Worm (Caenorhabditis elegans) whole organism, L4 larva: ENCODE measurements around the gene D1054.8.

Experiments
- D1046.2 ChIP-seq: fragments of 200-800 bp; sonication (Bioruptor generic); IDR thresholded peaks from 2 replicates; pipeline ENCODE4 v1.3.6; 2022; ENCODE audit warnings: missing genetic modification characterization, missing compliant biosample characterization
- F37D6.2 ChIP-seq: sonication (generic microtip); optimal IDR thresholded peaks from 2 replicates; lab custom pipeline; 2016; ENCODE audit warnings: mild to moderate bottlenecking, missing genetic modification characterization, missing compliant biosample characterization
- F49E8.2 ChIP-seq: sonication (generic microtip); optimal IDR thresholded peaks from 2 replicates; lab custom pipeline; 2016; ENCODE audit warnings: missing compliant biosample characterization, mild to moderate bottlenecking, missing genetic modification characterization, borderline replicate concordance
- R02D3.7 ChIP-seq: fragments of 150-350 bp; sonication (generic microtip); optimal IDR thresholded peaks from 3 replicates; lab custom pipeline; 2014; ENCODE audit warnings: missing biosample characterization, missing genetic modification characterization
- T20F7.1 ChIP-seq: fragments of 200-800 bp; sonication (Bioruptor generic); optimal IDR thresholded peaks from 2 replicates; lab custom pipeline; 2018; ENCODE audit warnings: mild to moderate bottlenecking, missing genetic modification characterization, missing compliant biosample characterization
- T26A8.4 ChIP-seq: fragments of 200-800 bp; sonication (Bioruptor generic); IDR thresholded peaks from 2 replicates; pipeline ENCODE4 v1.3.6; 2022; ENCODE audit warnings: missing genetic modification characterization, missing compliant biosample characterization
- ZK337.2 ChIP-seq: fragments of 200-800 bp; sonication (Bioruptor generic); IDR thresholded peaks from 2 replicates; pipeline ENCODE4 v1.3.6; 2022; ENCODE audit warnings: missing genetic modification reagents, missing genetic modification characterization, missing compliant biosample characterization
- ZK546.5 ChIP-seq, 2 experiments: sonication (generic microtip); optimal IDR thresholded peaks; 2 replicates each; lab custom pipeline; 2017; ENCODE audit warnings: missing biosample characterization in 2 of 2, missing genetic modification characterization in 2 of 2
- aly-2 ChIP-seq: sonication (generic microtip); optimal IDR thresholded peaks from 2 replicates; lab custom pipeline; 2018; ENCODE audit warnings: missing biosample characterization, missing genetic modification characterization
- ceh-20 ChIP-seq: fragments of 200-800 bp; sonication (Bioruptor generic); IDR thresholded peaks from 2 replicates; pipeline ENCODE4 v1.3.6; 2022; ENCODE audit warnings: missing genetic modification reagents, missing genetic modification characterization, missing compliant biosample characterization
- ceh-32 ChIP-seq: sonication (generic microtip); optimal IDR thresholded peaks from 2 replicates; lab custom pipeline; 2016; ENCODE audit warnings: mild to moderate bottlenecking, missing genetic modification characterization, missing compliant biosample characterization; ENCODE audit not compliant: poor library complexity
- ceh-62 ChIP-seq: sonication (generic microtip); optimal IDR thresholded peaks from 2 replicates; lab custom pipeline; 2017; ENCODE audit warnings: missing biosample characterization, missing genetic modification characterization
- ceh-82 ChIP-seq: sonication (generic microtip); optimal IDR thresholded peaks from 2 replicates; lab custom pipeline; 2017; ENCODE audit warnings: missing biosample characterization, missing genetic modification characterization
- daf-12 ChIP-seq: fragments of 150-350 bp; optimal IDR thresholded peaks from 2 replicates; lab custom pipeline; 2014; ENCODE audit warnings: missing biosample characterization, missing genetic modification reagents, missing genetic modification characterization
- daf-16 ChIP-seq, 3 experiments: sonication (generic microtip); optimal IDR thresholded peaks; 2 replicates each; lab custom pipeline; 2016 to 2017; ENCODE audit warnings: missing genetic modification characterization in 3 of 3, missing genetic modification reagents in 3 of 3, mild to moderate bottlenecking in 2 of 3, missing compliant biosample characterization in 2 of 3, missing biosample characterization in 1 of 3, moderate library complexity in 1 of 3
- dmd-6 ChIP-seq: fragments of 200-800 bp; sonication (Bioruptor generic); IDR thresholded peaks from 2 replicates; pipeline ENCODE4 v1.3.6; 2022; ENCODE audit warnings: missing genetic modification reagents, missing genetic modification characterization, missing compliant biosample characterization
- dpl-1 ChIP-seq: fragments of 150-350 bp; optimal IDR thresholded peaks from 2 replicates; lab custom pipeline; 2014; ENCODE audit warnings: missing biosample characterization, missing genetic modification reagents, missing genetic modification characterization
- duxl-1 ChIP-seq: sonication (generic microtip); optimal IDR thresholded peaks from 2 replicates; lab custom pipeline; 2016; ENCODE audit warnings: mild to moderate bottlenecking, missing genetic modification characterization, moderate library complexity, missing compliant biosample characterization; ENCODE audit not compliant: poor library complexity
- egl-43 ChIP-seq: fragments of 200-800 bp; sonication (Bioruptor generic); IDR thresholded peaks from 2 replicates; pipeline ENCODE4 v1.3.6; 2022; ENCODE audit warnings: missing genetic modification reagents, missing genetic modification characterization, missing compliant biosample characterization
- hlh-30 ChIP-seq: sonication (generic microtip); optimal IDR thresholded peaks from 2 replicates; lab custom pipeline; 2017; ENCODE audit warnings: antibody characterized with exemption, mild to moderate bottlenecking, missing genetic modification characterization, missing compliant biosample characterization; ENCODE audit not compliant: insufficient read depth
- hmg-1.1 ChIP-seq: fragments of 200-800 bp; sonication (Bioruptor generic); IDR thresholded peaks from 2 replicates; pipeline ENCODE4 v1.3.6; 2022; ENCODE audit warnings: missing genetic modification reagents, missing genetic modification characterization, missing compliant biosample characterization
- jun-1 ChIP-seq: fragments of 150-350 bp; optimal IDR thresholded peaks from 2 replicates; lab custom pipeline; 2014; ENCODE audit warnings: missing biosample characterization, missing genetic modification reagents, missing genetic modification characterization
- lim-7 ChIP-seq: fragments of 200-800 bp; sonication (Bioruptor generic); IDR thresholded peaks from 2 replicates; pipeline ENCODE4 v1.3.6; 2022; ENCODE audit warnings: missing genetic modification characterization, missing compliant biosample characterization
- lin-13 ChIP-seq: fragments of 150-350 bp; optimal IDR thresholded peaks from 2 replicates; lab custom pipeline; 2014; ENCODE audit warnings: missing biosample characterization, missing genetic modification reagents, missing genetic modification characterization
- lin-15B ChIP-seq: fragments of 150-350 bp; sonication (generic microtip); optimal IDR thresholded peaks from 3 replicates; lab custom pipeline; 2014; ENCODE audit warnings: missing biosample characterization, missing genetic modification characterization
- lin-39 ChIP-seq: fragments of 150-350 bp; optimal IDR thresholded peaks from 2 replicates; lab custom pipeline; 2014; ENCODE audit warnings: missing biosample characterization, missing genetic modification reagents, missing genetic modification characterization
- lir-3 ChIP-seq: sonication (generic microtip); optimal IDR thresholded peaks from 2 replicates; lab custom pipeline; 2016; ENCODE audit warnings: mild to moderate bottlenecking, missing genetic modification characterization, missing compliant biosample characterization
- madf-5 ChIP-seq, 2 experiments: fragments of 200-800 bp; sonication (Bioruptor generic); IDR thresholded peaks; 2 replicates each; pipeline ENCODE4 v1.3.6; 2022; ENCODE audit warnings: missing compliant biosample characterization in 2 of 2, missing genetic modification characterization in 2 of 2
- madf-9 ChIP-seq: fragments of 200-800 bp; sonication (Bioruptor generic); conservative IDR thresholded peaks from 2 replicates; pipeline ENCODE4 v1.3.6; 2022; ENCODE audit warnings: missing genetic modification reagents, missing genetic modification characterization, missing compliant biosample characterization
- mdl-1 ChIP-seq, 2 experiments: fragments of 150-350 bp in 1 of 2; sonication (generic microtip) in 1 of 2; optimal IDR thresholded peaks; 2 replicates each; lab custom pipeline; 2014 to 2017; ENCODE audit warnings: missing biosample characterization in 2 of 2, missing genetic modification characterization in 2 of 2
- mxl-2 ChIP-seq: fragments of 200-800 bp; sonication (Bioruptor generic); conservative IDR thresholded peaks from 2 replicates; pipeline ENCODE4 v1.3.6; 2022; ENCODE audit warnings: missing genetic modification reagents, missing genetic modification characterization, missing compliant biosample characterization
- mxl-3 ChIP-seq: fragments of 200-800 bp; sonication (Bioruptor generic); optimal IDR thresholded peaks from 2 replicates; lab custom pipeline; 2018; ENCODE audit warnings: mild to moderate bottlenecking, missing genetic modification characterization, missing compliant biosample characterization
- nhr-10 ChIP-seq: fragments of 150-350 bp; optimal IDR thresholded peaks from 2 replicates; lab custom pipeline; 2014; ENCODE audit warnings: missing biosample characterization, missing genetic modification characterization
- nhr-102 ChIP-seq: sonication (generic microtip); optimal IDR thresholded peaks from 2 replicates; lab custom pipeline; 2016; ENCODE audit warnings: mild to moderate bottlenecking, missing genetic modification characterization, moderate library complexity, missing compliant biosample characterization
- nhr-11 ChIP-seq: fragments of 150-350 bp; optimal IDR thresholded peaks from 2 replicates; lab custom pipeline; 2014; ENCODE audit warnings: missing biosample characterization, missing genetic modification characterization
- nhr-111 ChIP-seq: fragments of 200-800 bp; sonication (Bioruptor generic); optimal IDR thresholded peaks from 2 replicates; lab custom pipeline; 2018; ENCODE audit warnings: mild to moderate bottlenecking, missing genetic modification characterization, missing compliant biosample characterization
- nhr-237 ChIP-seq: sonication (generic microtip); optimal IDR thresholded peaks from 2 replicates; lab custom pipeline; 2017; ENCODE audit warnings: missing biosample characterization, missing genetic modification characterization
- nhr-42 ChIP-seq: fragments of 200-800 bp; sonication (Bioruptor generic); IDR thresholded peaks from 2 replicates; pipeline ENCODE4 v1.3.6; 2022; ENCODE audit warnings: missing genetic modification characterization, missing compliant biosample characterization
- nhr-77 ChIP-seq: fragments of 150-350 bp; optimal IDR thresholded peaks from 2 replicates; lab custom pipeline; 2014; ENCODE audit warnings: missing biosample characterization, missing genetic modification characterization
- pha-4 ChIP-seq, 2 experiments: fragments of 150-350 bp in 1 of 2; fragments of 200-800 bp in 1 of 2; sonication (Bioruptor generic) in 1 of 2; IDR thresholded peaks in 1 of 2; optimal IDR thresholded peaks in 1 of 2; 2 replicates each; pipeline versions ENCODE4 v1.3.6 to Lab custom; 2014 to 2022; ENCODE audit warnings: missing genetic modification characterization in 2 of 2, missing genetic modification reagents in 2 of 2, missing biosample characterization in 1 of 2, missing compliant biosample characterization in 1 of 2
- php-3 ChIP-seq: fragments of 200-800 bp; sonication (Bioruptor generic); IDR thresholded peaks from 2 replicates; pipeline ENCODE4 v1.3.6; 2022; ENCODE audit warnings: missing genetic modification reagents, missing genetic modification characterization, missing compliant biosample characterization
- sdz-12 ChIP-seq: fragments of 200-800 bp; sonication (Bioruptor generic); optimal IDR thresholded peaks from 2 replicates; lab custom pipeline; 2018; ENCODE audit warnings: mild to moderate bottlenecking, missing genetic modification characterization, missing compliant biosample characterization
- set-16 ChIP-seq: fragments of 200-800 bp; sonication (Bioruptor generic); IDR thresholded peaks from 2 replicates; pipeline ENCODE4 v1.3.6; 2022; ENCODE audit warnings: missing genetic modification reagents, missing genetic modification characterization, missing compliant biosample characterization
- skn-1 ChIP-seq: fragments of 150-350 bp; optimal IDR thresholded peaks from 2 replicates; lab custom pipeline; 2014; ENCODE audit warnings: missing biosample characterization, missing genetic modification characterization
- snpc-4 ChIP-seq: fragments of 150-350 bp; optimal IDR thresholded peaks from 2 replicates; lab custom pipeline; 2014; ENCODE audit warnings: missing biosample characterization, missing genetic modification characterization
- spr-1 ChIP-seq: sonication (generic microtip); optimal IDR thresholded peaks from 2 replicates; lab custom pipeline; 2016; ENCODE audit warnings: mild to moderate bottlenecking, missing genetic modification characterization, missing compliant biosample characterization
- vab-7 ChIP-seq: fragments of 200-800 bp; sonication (Bioruptor generic); IDR thresholded peaks from 2 replicates; pipeline ENCODE4 v1.3.6; 2022; ENCODE audit warnings: missing genetic modification reagents, missing genetic modification characterization, missing compliant biosample characterization
- zip-11 ChIP-seq: fragments of 200-800 bp; sonication (Bioruptor generic); IDR thresholded peaks from 2 replicates; pipeline ENCODE4 v1.3.6; 2022; ENCODE audit warnings: missing genetic modification characterization, missing compliant biosample characterization
- zip-2 ChIP-seq: fragments of 150-350 bp; optimal IDR thresholded peaks from 2 replicates; lab custom pipeline; 2014; ENCODE audit warnings: missing biosample characterization, missing genetic modification characterization
- ztf-7 ChIP-seq: fragments of 150-350 bp; optimal IDR thresholded peaks from 2 replicates; lab custom pipeline; 2014; ENCODE audit warnings: missing biosample characterization, missing genetic modification characterization

The D1054.8 gene

ce11 chrV:10807862-10808327, 23.8 kb downstream of the D1054.8 start, which contains the start of gene plrg-1 (continued):
- TF ChIP-seq ZK546.5 (tag; optimal IDR thresholded peaks at IDR 0.05; lab: Kevin White, UChicago): peak in 1 of 2 experiments; percentile 7
- TF ChIP-seq D1046.2: no peak
- TF ChIP-seq madf-5 (GFP tag; IDR thresholded peaks at IDR 0.05; lab: Robert Waterston, UW): peak in 1 of 2 experiments; percentile 65; a peak in 1 of 4 replicates
- TF ChIP-seq jun-1 (tag; lab: Kevin White, UChicago): peak; percentile 43
- no peak for TF ChIP-seq lin-39 (tag; lab: Kevin White, UChicago)
- TF ChIP-seq ceh-82 (tag; lab: Kevin White, UChicago): no peak
- peak; percentile 66 for TF ChIP-seq madf-9 (GFP tag; lab: Robert Waterston, UW)
- peak; percentile 47 to 63 for TF ChIP-seq mdl-1 (tag; optimal IDR thresholded peaks at IDR 0.05; lab: Kevin White, UChicago)
- peak; percentile 59 for TF ChIP-seq F49E8.2 (tag; lab: Kevin White, UChicago)
- TF ChIP-seq nhr-10 (tag; lab: Kevin White, UChicago): no peak
- no peak for TF ChIP-seq nhr-237 (tag; lab: Kevin White, UChicago)
- peak; percentile 89 for TF ChIP-seq egl-43 (GFP tag; lab: Robert Waterston, UW)
- TF ChIP-seq mxl-3 (GFP tag; lab: Kevin White, UChicago): peak; percentile 93
- peak; percentile 71; the same call in 1 of the 2 replicates for TF ChIP-seq nhr-42 (GFP tag; lab: Robert Waterston, UW)
- peak; percentile 62 for TF ChIP-seq F37D6.2 (tag; lab: Kevin White, UChicago)
- TF ChIP-seq R02D3.7: no peak
- no peak for TF ChIP-seq ZK337.2 (GFP tag; lab: Robert Waterston, UW)
- no peak for TF ChIP-seq ceh-32
- peak; percentile 89 for TF ChIP-seq ceh-20 (GFP tag; lab: Robert Waterston, UW)
- peak; percentile 95 for TF ChIP-seq hmg-1.1 (GFP tag; lab: Robert Waterston, UW)
- peak; percentile 90 for TF ChIP-seq duxl-1
- TF ChIP-seq nhr-102 (tag; lab: Kevin White, UChicago): peak; percentile 85
- peak; percentile 88 for TF ChIP-seq vab-7 (GFP tag; lab: Robert Waterston, UW)
- TF ChIP-seq lin-13 (GFP tag; lab: Kevin White, UChicago): peak; percentile 85
- peak; percentile 82 for TF ChIP-seq dmd-6
- no peak for TF ChIP-seq lir-3
- peak; percentile 84 for TF ChIP-seq spr-1 (tag; lab: Kevin White, UChicago)
- TF ChIP-seq ztf-7 (tag; lab: Kevin White, UChicago): no peak
- TF ChIP-seq sdz-12 (GFP tag; lab: Kevin White, UChicago): no peak
- peak; percentile 75 for TF ChIP-seq hlh-30
- no peak for TF ChIP-seq daf-12
- peak; percentile 88 for TF ChIP-seq pha-4 (GFP tag; IDR thresholded peaks at IDR 0.05; lab: Robert Waterston, UW)
- peak; percentile 58 for TF ChIP-seq pha-4 (tag; optimal IDR thresholded peaks at IDR 0.05; lab: Kevin White, UChicago)
- TF ChIP-seq set-16: no peak
- TF ChIP-seq nhr-11 (tag; lab: Kevin White, UChicago): peak; percentile 78
- 0 out of 2 replicates have a peak, but pooled peaks have one; percentile 50 for TF ChIP-seq mxl-2 (GFP tag; lab: Robert Waterston, UW)
- peak; percentile 87 for TF ChIP-seq lin-15B (tag; lab: Kevin White, UChicago)
- TF ChIP-seq T26A8.4 (GFP tag; lab: Robert Waterston, UW): peak; percentile 93
- TF ChIP-seq snpc-4: no peak
- peak; percentile 70 to 73 for TF ChIP-seq daf-16 (GFP tag; optimal IDR thresholded peaks at IDR 0.05; lab: Kevin White, UChicago)
- peak; percentile 59 for TF ChIP-seq daf-16 (tag; optimal IDR thresholded peaks at IDR 0.05; lab: Kevin White, UChicago)
- TF ChIP-seq dpl-1 (GFP tag; lab: Kevin White, UChicago): peak; percentile 82
- TF ChIP-seq zip-11 (GFP tag; lab: Robert Waterston, UW): peak; percentile 63; the same call in 1 of the 2 replicates
- no peak for TF ChIP-seq ceh-62 (tag; lab: Kevin White, UChicago)
- no peak for TF ChIP-seq nhr-111 (GFP tag; lab: Kevin White, UChicago)
- no peak for TF ChIP-seq T20F7.1
- no peak for TF ChIP-seq aly-2 (tag; lab: Kevin White, UChicago)
- TF ChIP-seq skn-1 (tag; lab: Kevin White, UChicago): no peak
- peak; percentile 12 for TF ChIP-seq zip-2 (tag; lab: Kevin White, UChicago)
- TF ChIP-seq php-3 (GFP tag; lab: Robert Waterston, UW): peak; percentile 77
- TF ChIP-seq nhr-77: peak; percentile 83
- TF ChIP-seq lim-7 (GFP tag; lab: Robert Waterston, UW): peak; percentile 54; the same call in 1 of the 2 replicates
